Fruit fly (Drosophila melanogaster) whole organism, wandering third instar larva: ENCODE results near the gene CG45049.

Source experiments
- Abd-B ChIP-seq: fragments of >200 bp; optimal IDR thresholded peaks from 2 replicates; lab custom pipeline; 2017; ENCODE audit warnings: missing biosample characterization, missing genetic modification characterization
- CG32264 ChIP-seq: fragments of 200-800 bp; sonication (Bioruptor generic); optimal IDR thresholded peaks from 2 replicates; lab custom pipeline; 2016; ENCODE audit warnings: missing biosample characterization, missing genetic modification characterization
- CG9705 ChIP-seq: fragments of 200-800 bp; sonication (Bioruptor generic); optimal IDR thresholded peaks from 2 replicates; lab custom pipeline; 2018; ENCODE audit warnings: missing biosample characterization, mild to moderate bottlenecking, missing genetic modification characterization
- CrebA ChIP-seq: fragments of 200-800 bp; sonication (Bioruptor generic); optimal IDR thresholded peaks from 2 replicates; lab custom pipeline; 2016; ENCODE audit warnings: missing biosample characterization, mild to moderate bottlenecking, missing genetic modification characterization, borderline replicate concordance
- Dif ChIP-seq: fragments of 200-275, 200-300 bp; sonication (Bioruptor generic); optimal IDR thresholded peaks from 2 replicates; lab custom pipeline; 2018; ENCODE audit warnings: missing biosample characterization, missing genetic modification characterization; ENCODE audit not compliant: partially characterized antibody
- GATAd ChIP-seq: sonication (Bioruptor generic); optimal IDR thresholded peaks from 2 replicates; lab custom pipeline; 2016; ENCODE audit warnings: missing biosample characterization, missing genetic modification characterization
- HLH106 ChIP-seq: fragments of 200-800 bp; optimal IDR thresholded peaks from 3 replicates; lab custom pipeline; 2019; ENCODE audit warnings: missing biosample characterization, mild to moderate bottlenecking, missing genetic modification characterization, moderate library complexity
- Hnf4 ChIP-seq: fragments of 200-800 bp; sonication (Bioruptor generic); optimal IDR thresholded peaks from 2 replicates; lab custom pipeline; 2016; ENCODE audit warnings: missing biosample characterization, mild to moderate bottlenecking, missing genetic modification characterization
- Hr78 ChIP-seq: fragments of >200 bp; optimal IDR thresholded peaks from 2 replicates; lab custom pipeline; 2017; ENCODE audit warnings: missing biosample characterization, missing genetic modification characterization
- Hr83 ChIP-seq: fragments of 200-300 bp; sonication (Bioruptor generic); optimal IDR thresholded peaks from 2 replicates; lab custom pipeline; 2016; ENCODE audit warnings: missing biosample characterization, mild to moderate bottlenecking, missing genetic modification characterization, moderate library complexity; ENCODE audit not compliant: poor library complexity, severe bottlenecking
- Jra ChIP-seq: sonication (Bioruptor generic); optimal IDR thresholded peaks from 2 replicates; lab custom pipeline; 2016; ENCODE audit warnings: missing biosample characterization, missing genetic modification characterization
- Mio ChIP-seq: sonication (Bioruptor generic); optimal IDR thresholded peaks from 2 replicates; lab custom pipeline; 2016; ENCODE audit warnings: missing biosample characterization, missing genetic modification characterization
- Myc ChIP-seq: fragments of >200 bp; optimal IDR thresholded peaks from 2 replicates; lab custom pipeline; 2017
- N ChIP-seq: fragments of >200 bp; optimal IDR thresholded peaks from 2 replicates; lab custom pipeline; 2018; ENCODE audit warnings: missing biosample characterization, missing external identifiers, missing genetic modification characterization
- Rel ChIP-seq, 2 experiments: fragments of 200-800 bp; sonication (Bioruptor generic) in 1 of 2; optimal IDR thresholded peaks; 2 replicates in 1 of 2; 3 replicates in 1 of 2; lab custom pipeline; 2016 to 2019; ENCODE audit warnings: mild to moderate bottlenecking in 2 of 2, missing biosample characterization in 2 of 2, missing genetic modification characterization in 2 of 2, moderate library complexity in 1 of 2
- Sp1 ChIP-seq: fragments of 200-800 bp; sonication (Bioruptor generic); optimal IDR thresholded peaks from 3 replicates; lab custom pipeline; 2019; ENCODE audit warnings: missing biosample characterization, mild to moderate bottlenecking, missing genetic modification characterization, moderate library complexity
- Vsx2 ChIP-seq: fragments of 200-300, 225-300 bp; sonication (Bioruptor generic); optimal IDR thresholded peaks from 2 replicates; lab custom pipeline; 2018; ENCODE audit warnings: missing biosample characterization, missing genetic modification characterization; ENCODE audit not compliant: partially characterized antibody
- br ChIP-seq: fragments of 200-800 bp; sonication (Bioruptor generic); optimal IDR thresholded peaks from 2 replicates; lab custom pipeline; 2016; ENCODE audit warnings: missing biosample characterization, missing genetic modification characterization
- brk ChIP-seq: fragments of 200-800 bp; sonication (Bioruptor generic); optimal IDR thresholded peaks from 2 replicates; lab custom pipeline; 2016; ENCODE audit warnings: missing biosample characterization, mild to moderate bottlenecking, missing genetic modification characterization
- dl ChIP-seq, 2 experiments: fragments of 175-275, 200-275 bp in 1 of 2; fragments of 200-275 bp in 1 of 2; sonication (Bioruptor generic); optimal IDR thresholded peaks; lab custom pipeline; 2018; ENCODE audit warnings: mild to moderate bottlenecking in 2 of 2, missing biosample characterization in 2 of 2, missing genetic modification characterization in 2 of 2, moderate library complexity in 2 of 2; ENCODE audit not compliant: partially characterized antibody in 2 of 2, insufficient read depth in 1 of 2
- ey ChIP-seq: fragments of 200-800 bp; sonication (Bioruptor generic); optimal IDR thresholded peaks from 2 replicates; lab custom pipeline; 2016; ENCODE audit warnings: missing biosample characterization, missing genetic modification characterization
- foxo ChIP-seq, 2 experiments: fragments of 200-800 bp; sonication (Bioruptor generic); optimal IDR thresholded peaks; 2 replicates in 1 of 2; 3 replicates in 1 of 2; lab custom pipeline; 2016 to 2017; ENCODE audit warnings: missing biosample characterization in 2 of 2, missing genetic modification characterization in 2 of 2
- fru ChIP-seq: fragments of 200-800 bp; sonication (Bioruptor generic); optimal IDR thresholded peaks from 3 replicates; lab custom pipeline; 2016; ENCODE audit warnings: missing biosample characterization, mild to moderate bottlenecking, missing genetic modification characterization
- h ChIP-seq: fragments of 200-800 bp; sonication (Bioruptor generic); optimal IDR thresholded peaks from 3 replicates; lab custom pipeline; 2016; ENCODE audit warnings: missing biosample characterization, mild to moderate bottlenecking, missing genetic modification characterization
- jim ChIP-seq: fragments of 175-275, 200-325 bp; sonication (Bioruptor generic); optimal IDR thresholded peaks from 2 replicates; lab custom pipeline; 2016; ENCODE audit warnings: missing biosample characterization, mild to moderate bottlenecking, missing genetic modification characterization
- lola ChIP-seq: fragments of >200 bp; optimal IDR thresholded peaks from 2 replicates; lab custom pipeline; 2017; ENCODE audit warnings: missing biosample characterization, missing genetic modification characterization
- pan ChIP-seq: fragments of >200 bp; optimal IDR thresholded peaks from 2 replicates; lab custom pipeline; 2017
- psq ChIP-seq: fragments of 200-800 bp; sonication (Bioruptor generic); optimal IDR thresholded peaks from 3 replicates; lab custom pipeline; 2017; ENCODE audit warnings: missing biosample characterization, mild to moderate bottlenecking, missing genetic modification characterization, moderate library complexity
- rgr ChIP-seq: fragments of 200-800 bp; sonication (Bioruptor generic); optimal IDR thresholded peaks from 3 replicates; lab custom pipeline; 2016; ENCODE audit warnings: missing biosample characterization, mild to moderate bottlenecking, missing genetic modification characterization
- sage ChIP-seq: fragments of 200-800 bp; sonication (Bioruptor generic); optimal IDR thresholded peaks from 2 replicates; lab custom pipeline; 2016; ENCODE audit warnings: missing biosample characterization, mild to moderate bottlenecking, missing genetic modification characterization
- sv ChIP-seq: fragments of 200-800 bp; sonication (Bioruptor generic); optimal IDR thresholded peaks from 3 replicates; lab custom pipeline; 2016; ENCODE audit warnings: missing biosample characterization, missing genetic modification characterization
- usp ChIP-seq: fragments of >200 bp; optimal IDR thresholded peaks from 2 replicates; lab custom pipeline; 2017; ENCODE audit warnings: missing biosample characterization, missing genetic modification characterization
- woc ChIP-seq: sonication (Bioruptor generic); optimal IDR thresholded peaks from 2 replicates; lab custom pipeline; 2016; ENCODE audit warnings: missing biosample characterization, mild to moderate bottlenecking, missing genetic modification characterization

CG45049 gene

DNA sequence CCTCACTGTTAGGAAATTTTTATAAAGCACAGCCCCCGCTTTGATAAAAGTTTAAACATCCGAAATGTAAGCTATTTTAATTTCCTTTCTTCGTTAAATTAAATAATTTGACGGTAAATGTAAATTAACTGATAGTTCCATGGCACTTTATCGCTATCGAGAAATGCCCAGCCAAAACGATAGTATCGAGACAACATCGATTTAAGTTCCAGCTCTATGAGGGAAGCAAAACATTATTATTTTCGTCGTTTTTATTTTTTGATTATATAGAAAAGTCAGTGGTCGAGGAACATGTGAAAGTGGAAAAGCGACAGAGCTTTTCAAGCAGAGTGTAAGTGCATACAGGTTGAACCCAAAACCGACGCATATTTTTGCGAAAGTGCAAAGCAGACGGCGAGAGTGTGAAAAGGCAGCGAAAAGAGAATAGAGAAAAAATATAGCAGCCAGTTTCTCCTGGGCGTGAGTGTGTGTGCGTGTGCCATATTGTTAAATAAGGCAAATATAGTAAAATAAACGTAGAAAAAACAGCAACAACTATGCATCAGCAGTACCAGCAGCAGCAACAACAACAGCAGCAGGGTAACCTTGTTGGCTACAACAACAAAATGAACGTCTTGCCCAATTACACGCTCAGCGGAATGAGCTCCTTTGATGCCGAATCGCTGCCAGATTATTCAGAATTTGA is at the start of gene CG45049:
CG45049 (plus strand) TSS at position 197 of the 685 bp plus-strand sequence.
- TF ChIP-seq Myc (lab: Kevin White, UChicago) (no peak), HLH106 (tag; lab: Kevin White, UChicago) (no peak), lola (GFP tag; lab: Kevin White, UChicago) (no peak), woc (peak; percentile 48), Abd-B (no peak), Jra (no peak), Dif (no peak), brk (GFP tag; lab: Kevin White, UChicago) (no peak), br (GFP tag; lab: Kevin White, UChicago) (peak; percentile 7), Hnf4 (GFP tag; lab: Kevin White, UChicago) (peak; percentile 30), Sp1 (GFP tag; lab: Kevin White, UChicago) (no peak), foxo (GFP tag; optimal IDR thresholded peaks at IDR 0.05; lab: Kevin White, UChicago) (no peak), h (GFP tag; lab: Kevin White, UChicago) (peak; percentile 10), Mio (GFP tag; lab: Kevin White, UChicago) (no peak), pan (lab: Kevin White, UChicago) (no peak), sv (GFP tag; lab: Kevin White, UChicago) (no peak), Rel (GFP tag; optimal IDR thresholded peaks at IDR 0.05; lab: Kevin White, UChicago) (no peak), Rel (tag; optimal IDR thresholded peaks at IDR 0.05; lab: Kevin White, UChicago) (no peak), GATAd (GFP tag; lab: Kevin White, UChicago) (no peak), Vsx2 (GFP tag; lab: Kevin White, UChicago) (no peak), sage (GFP tag; lab: Kevin White, UChicago) (peak; percentile 49), psq (peak; percentile 61), rgr (GFP tag; lab: Kevin White, UChicago) (no peak), ey (GFP tag; lab: Kevin White, UChicago) (no peak), jim (GFP tag; lab: Kevin White, UChicago) (no peak), CrebA (GFP tag; lab: Kevin White, UChicago) (no peak), CG32264 (GFP tag; lab: Kevin White, UChicago) (no peak), Hr78 (GFP tag; lab: Kevin White, UChicago) (no peak), usp (no peak), N (no peak), fru (GFP tag; lab: Kevin White, UChicago) (no peak), Hr83 (no peak)

- TF ChIP-seq Sp1 (GFP tag; lab: Kevin White, UChicago) (no peak), brk (GFP tag; lab: Kevin White, UChicago) (no peak), pan (lab: Kevin White, UChicago) (no peak), CrebA (GFP tag; lab: Kevin White, UChicago) (no peak), h (GFP tag; lab: Kevin White, UChicago) (peak; percentile 31), fru (GFP tag; lab: Kevin White, UChicago) (no peak), CG32264 (GFP tag; lab: Kevin White, UChicago) (no peak), Rel (GFP tag; optimal IDR thresholded peaks at IDR 0.05; lab: Kevin White, UChicago) (no peak), Rel (tag; optimal IDR thresholded peaks at IDR 0.05; lab: Kevin White, UChicago) (peak; percentile 75), rgr (GFP tag; lab: Kevin White, UChicago) (no peak), Jra (peak; percentile 17), foxo (GFP tag; optimal IDR thresholded peaks at IDR 0.05; lab: Kevin White, UChicago) (peak in 1 of 2 experiments; percentile 33), jim (GFP tag; lab: Kevin White, UChicago) (no peak), lola (GFP tag; lab: Kevin White, UChicago) (no peak), sage (GFP tag; lab: Kevin White, UChicago) (no peak), CG9705 (GFP tag; lab: Kevin White, UChicago) (peak; percentile 10)
Observed at dm6 chr3R:22684044-22684947, 42.5 kb upstream of the CG45049 start.

DNA sequence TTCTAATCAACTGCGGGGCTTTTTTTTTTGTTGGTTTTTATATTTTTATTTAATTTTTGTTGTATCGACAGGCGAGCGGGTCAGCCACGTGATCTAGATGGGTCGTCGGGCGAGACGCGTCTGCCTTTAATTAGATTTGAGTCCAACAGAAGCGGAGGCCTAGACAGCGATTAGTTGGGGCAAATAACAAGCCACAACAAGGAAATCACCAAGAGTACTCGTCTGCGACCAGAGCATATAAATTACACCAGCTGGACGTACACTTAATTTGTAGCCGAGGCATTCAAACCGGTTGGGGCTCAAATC is 41.9 kb upstream of the CG45049 start:
- no peak for TF ChIP-seq dl (GFP tag; optimal IDR thresholded peaks at IDR 0.05; lab: Kevin White, UChicago; ENCODE audit: insufficient read depth in 1 of 2, partially characterized antibody in 2 of 2)
- no peak for TF ChIP-seq rgr (GFP tag; lab: Kevin White, UChicago)
- no peak for TF ChIP-seq Jra
- no peak for TF ChIP-seq sage (GFP tag; lab: Kevin White, UChicago)
- no peak for TF ChIP-seq HLH106 (tag; lab: Kevin White, UChicago)
- TF ChIP-seq CrebA (GFP tag; lab: Kevin White, UChicago): no peak
- no peak for TF ChIP-seq psq
